Worm (Caenorhabditis elegans): Measurements from ENCODE around the gene fipr-9.

- TF ChIP-seq hlh-30 (tag; optimal IDR thresholded peaks at IDR 0.05; ENCODE audit: insufficient read depth) (no peak), pros-1 (tag; optimal IDR thresholded peaks at IDR 0.05) (no peak), madf-2 (tag; optimal IDR thresholded peaks at IDR 0.05) (no peak), unc-3 (GFP tag; conservative IDR thresholded peaks at IDR 0.05) (no peak), unc-3 (tag; optimal IDR thresholded peaks at IDR 0.05) (no peak), nhr-11 (tag; optimal IDR thresholded peaks at IDR 0.05) (no peak), Y22D7AL.16 (tag; optimal IDR thresholded peaks at IDR 0.05) (no peak), sox-4 (tag; optimal IDR thresholded peaks at IDR 0.05) (no peak), ets-4 (tag; optimal IDR thresholded peaks at IDR 0.05) (no peak), nfya-1 (tag; optimal IDR thresholded peaks at IDR 0.05) (no peak), ttx-3 (tag; optimal IDR thresholded peaks at IDR 0.05) (no peak), eyg-1 (tag; optimal IDR thresholded peaks at IDR 0.05) (no peak)
Observed at ce11 chrV:10247673-10248239, 26.3 kb downstream of the fipr-9 start.

All from whole organism, late embryonic.